Fruit fly (Drosophila melanogaster): ENCODE data around the gene mRpL36.

The mRpL36 gene

dm6 chr3L:8127712-8128210 is 2.8 kb upstream of the mRpL36 start, which contains the start of the genes Cds and Uba2:
TSS of gene Cds (plus strand) at chr3L:8127762.
TSS of gene Uba2 (minus strand) at chr3L:8127818.
- TF ChIP-seq noc (tag; optimal IDR thresholded peaks at IDR 0.05) = peak; percentile 93

dm6 chr3L:8121590-8121989 is 3.3 kb downstream of the mRpL36 start, which contains the start of gene ldbr:
TSS of gene ldbr (plus strand) at chr3L:8121827.
- TF ChIP-seq noc (tag; optimal IDR thresholded peaks at IDR 0.05) = no peak

- TF ChIP-seq noc (tag; optimal IDR thresholded peaks at IDR 0.05) = no peak
Measured at dm6 chr3L:8116809-8117208, 8.1 kb downstream of the mRpL36 start.

dm6 chr3L:8115864-8116528 is 8.9 kb downstream of the mRpL36 start, which contains the start of the genes Arp3 and msk:
TSS of gene Arp3 (minus strand) at chr3L:8115902.
TSS of gene msk (plus strand) at chr3L:8116179.
- TF ChIP-seq noc (tag; optimal IDR thresholded peaks at IDR 0.05) = peak; percentile 76

dm6 chr3L:8110171-8110570 is 14.8 kb downstream of the mRpL36 start, which contains the start of gene Nulp1:
TSS of gene Nulp1 (plus strand) at chr3L:8110368.
- no peak for TF ChIP-seq noc (tag; optimal IDR thresholded peaks at IDR 0.05)

- TF ChIP-seq noc (tag; optimal IDR thresholded peaks at IDR 0.05) = no peak
Measured at dm6 chr3L:8108886-8109285, 16.0 kb downstream of the mRpL36 start, which contains the start of gene fan. TSS of gene fan (plus strand) at chr3L:8109132.

- TF ChIP-seq noc (tag; optimal IDR thresholded peaks at IDR 0.05) = no peak
Measured at dm6 chr3L:8108201-8108600, 16.7 kb downstream of the mRpL36 start.

dm6 chr3L:8097101-8097500 is 27.8 kb downstream of the mRpL36 start:
- no peak for TF ChIP-seq noc (tag; optimal IDR thresholded peaks at IDR 0.05)

- TF ChIP-seq noc (tag; optimal IDR thresholded peaks at IDR 0.05) = peak; percentile 99
Measured at dm6 chr3L:8096106-8096558, 28.8 kb downstream of the mRpL36 start.

dm6 chr3L:8094652-8095129 is 30.2 kb downstream of the mRpL36 start:
- peak; percentile 73 for TF ChIP-seq noc (tag; optimal IDR thresholded peaks at IDR 0.05)

- TF ChIP-seq noc (tag; optimal IDR thresholded peaks at IDR 0.05) = peak; percentile 62
Measured at dm6 chr3L:8093553-8093952, 31.4 kb downstream of the mRpL36 start.

- peak; percentile 71 for TF ChIP-seq noc (tag; optimal IDR thresholded peaks at IDR 0.05)
Measured at dm6 chr3L:8091650-8092068, 33.3 kb downstream of the mRpL36 start, which contains the start of gene CG7565. TSS of gene CG7565 (minus strand) at chr3L:8091786.

- TF ChIP-seq noc (tag; optimal IDR thresholded peaks at IDR 0.05) = no peak
Measured at dm6 chr3L:8086218-8086617, 38.7 kb downstream of the mRpL36 start.

- TF ChIP-seq noc (tag; optimal IDR thresholded peaks at IDR 0.05) = peak; percentile 28
Measured at dm6 chr3L:8081822-8082221, 43.1 kb downstream of the mRpL36 start.

- TF ChIP-seq noc (tag; optimal IDR thresholded peaks at IDR 0.05) = no peak
Measured at dm6 chr3L:8080790-8081189, 44.1 kb downstream of the mRpL36 start.

dm6 chr3L:8079598-8079997 is 45.3 kb downstream of the mRpL36 start:
- TF ChIP-seq noc (tag; optimal IDR thresholded peaks at IDR 0.05) = no peak

- TF ChIP-seq noc (tag; optimal IDR thresholded peaks at IDR 0.05) = no peak
Measured at dm6 chr3L:8077953-8078352, 47.0 kb downstream of the mRpL36 start.
